Fruit fly (Drosophila melanogaster) whole organism, embryonic: ENCODE results near the gene CG14568.

Experiments
- Adf1 ChIP-seq: fragments of 200-800 bp; sonication (Bioruptor generic); IDR thresholded peaks from 2 replicates; pipeline ENCODE4 v1.3.6; 2022; ENCODE audit warnings: missing biosample characterization, missing genetic modification characterization
- Atf-2 ChIP-seq: fragments of 200-800 bp; sonication (Bioruptor generic); optimal IDR thresholded peaks from 2 replicates; lab custom pipeline; 2016; ENCODE audit warnings: missing biosample characterization, missing genetic modification characterization
- CG10147 ChIP-seq: fragments of 200-800 bp; sonication (Bioruptor generic); optimal IDR thresholded peaks from 2 replicates; lab custom pipeline; 2019; ENCODE audit warnings: missing biosample characterization, mild to moderate bottlenecking, missing genetic modification characterization, moderate library complexity
- CG13296 ChIP-seq: fragments of 200-800 bp; sonication (Bioruptor generic); optimal IDR thresholded peaks from 3 replicates; lab custom pipeline; 2018; ENCODE audit warnings: missing biosample characterization, mild to moderate bottlenecking, missing genetic modification characterization
- CG14710 ChIP-seq: fragments of 200-800 bp; sonication (Bioruptor generic); optimal IDR thresholded peaks from 3 replicates; lab custom pipeline; 2019; ENCODE audit warnings: missing biosample characterization, mild to moderate bottlenecking, missing genetic modification characterization, moderate library complexity
- CG14860 ChIP-seq: fragments of 200-800 bp; sonication (Bioruptor generic); IDR thresholded peaks from 3 replicates; pipeline ENCODE4 v1.3.6; 2022; ENCODE audit warnings: missing biosample characterization, missing genetic modification characterization; ENCODE audit not compliant: partially characterized antibody
- CG15696 ChIP-seq: fragments of 200-800 bp; sonication (Bioruptor generic); optimal IDR thresholded peaks from 2 replicates; lab custom pipeline; 2019; ENCODE audit warnings: missing biosample characterization, mild to moderate bottlenecking, missing genetic modification characterization, moderate library complexity
- CG16863 ChIP-seq: fragments of 200-800 bp; sonication (Bioruptor generic); optimal IDR thresholded peaks from 3 replicates; lab custom pipeline; 2016; ENCODE audit warnings: missing biosample characterization, missing genetic modification characterization
- CG17385 ChIP-seq: fragments of 200-800 bp; sonication (Bioruptor generic); optimal IDR thresholded peaks from 3 replicates; lab custom pipeline; 2018; ENCODE audit warnings: missing biosample characterization, mild to moderate bottlenecking, missing genetic modification characterization
- CG18011 ChIP-seq: fragments of 200-800 bp; sonication (Bioruptor generic); optimal IDR thresholded peaks from 2 replicates; lab custom pipeline; 2017; ENCODE audit warnings: missing biosample characterization, missing genetic modification characterization, mild to moderate bottlenecking, moderate library complexity, missing genotype
- CG2202 ChIP-seq: fragments of 200-800 bp; sonication (Bioruptor generic); optimal IDR thresholded peaks from 2 replicates; lab custom pipeline; 2018; ENCODE audit warnings: missing biosample characterization, mild to moderate bottlenecking, missing genetic modification characterization
- CG31365 ChIP-seq: fragments of 200-800 bp; sonication (Bioruptor generic); optimal IDR thresholded peaks from 2 replicates; lab custom pipeline; 2018; ENCODE audit warnings: missing biosample characterization, mild to moderate bottlenecking, missing genetic modification characterization
- CG32772 ChIP-seq: fragments of 200-800 bp; sonication (Bioruptor generic); IDR thresholded peaks from 2 replicates; pipeline ENCODE4 v1.3.6; 2022; ENCODE audit warnings: missing biosample characterization, missing genetic modification characterization
- CG3281 ChIP-seq: fragments of 200-800 bp; sonication (Bioruptor generic); optimal IDR thresholded peaks from 3 replicates; lab custom pipeline; 2017; ENCODE audit warnings: missing biosample characterization, mild to moderate bottlenecking, missing genetic modification characterization
- CG4328 ChIP-seq: fragments of 200-800 bp; sonication (Bioruptor generic); optimal IDR thresholded peaks from 3 replicates; lab custom pipeline; 2017; ENCODE audit warnings: missing biosample characterization, missing genetic modification reagents, missing genetic modification characterization
- CG4707 ChIP-seq: fragments of 200-800 bp; sonication (Bioruptor generic); optimal IDR thresholded peaks from 2 replicates; lab custom pipeline; 2018; ENCODE audit warnings: missing biosample characterization, mild to moderate bottlenecking, missing genetic modification characterization, moderate library complexity
- CG5180 ChIP-seq: fragments of 200-800 bp; sonication (Bioruptor generic); optimal IDR thresholded peaks from 3 replicates; lab custom pipeline; 2017; ENCODE audit warnings: missing biosample characterization, missing genetic modification characterization, mild to moderate bottlenecking, moderate library complexity, missing genetic modification reagents
- CG6272 ChIP-seq: fragments of 200-800 bp; sonication (Bioruptor generic); IDR thresholded peaks from 2 replicates; pipeline ENCODE4 v1.3.6; 2022; ENCODE audit warnings: missing biosample characterization, missing genetic modification characterization
- CG8089 ChIP-seq: fragments of 200-800 bp; sonication (Bioruptor generic); optimal IDR thresholded peaks from 3 replicates; lab custom pipeline; 2016; ENCODE audit warnings: missing biosample characterization, missing genetic modification characterization
- CG8924 ChIP-seq: fragments of 200-800 bp; optimal IDR thresholded peaks from 3 replicates; lab custom pipeline; 2019; ENCODE audit warnings: missing biosample characterization, mild to moderate bottlenecking, missing genetic modification characterization, moderate library complexity
- CG9437 ChIP-seq: fragments of 200-800 bp; sonication (Bioruptor generic); optimal IDR thresholded peaks from 2 replicates; lab custom pipeline; 2018; ENCODE audit warnings: missing biosample characterization, mild to moderate bottlenecking, missing genetic modification characterization
- D19A ChIP-seq: fragments of 200-800 bp; optimal IDR thresholded peaks from 3 replicates; lab custom pipeline; 2019; ENCODE audit warnings: missing biosample characterization, mild to moderate bottlenecking, missing genetic modification characterization, moderate library complexity
- Dad ChIP-seq: fragments of 200-800 bp; sonication (Bioruptor generic); optimal IDR thresholded peaks from 3 replicates; lab custom pipeline; 2016; ENCODE audit warnings: missing biosample characterization, missing genetic modification characterization
- Doc2 ChIP-seq: fragments of 200-800 bp; sonication (Bioruptor generic); IDR thresholded peaks from 2 replicates; pipeline ENCODE4 v1.3.6; 2022; ENCODE audit warnings: missing biosample characterization, missing genetic modification characterization
- Eip74EF ChIP-seq, 2 experiments: fragments of 200-800 bp in 1 of 2; fragments of >200 bp in 1 of 2; sonication (Bioruptor generic) in 1 of 2; optimal IDR thresholded peaks; 2 replicates each; lab custom pipeline; 2017 to 2019; ENCODE audit warnings: missing biosample characterization in 2 of 2, missing genetic modification characterization in 2 of 2, mild to moderate bottlenecking in 1 of 2, moderate library complexity in 1 of 2
- Gsc ChIP-seq: fragments of 200-800 bp; sonication (Bioruptor generic); IDR thresholded peaks from 2 replicates; pipeline ENCODE4 v1.3.6; 2022; ENCODE audit warnings: missing biosample characterization, missing genetic modification characterization
- Hr51 ChIP-seq, 2 experiments: fragments of 200-800 bp; sonication (Bioruptor generic); optimal IDR thresholded peaks; 2 replicates in 1 of 2; 3 replicates in 1 of 2; lab custom pipeline; 2016 to 2018; ENCODE audit warnings: missing biosample characterization in 2 of 2, missing genetic modification characterization in 2 of 2, mild to moderate bottlenecking in 1 of 2, moderate library complexity in 1 of 2
- MESR4 ChIP-seq: fragments of 200-800 bp; sonication (Bioruptor generic); optimal IDR thresholded peaks from 2 replicates; lab custom pipeline; 2018; ENCODE audit warnings: missing biosample characterization, mild to moderate bottlenecking, missing genetic modification characterization, moderate library complexity
- Med ChIP-seq: fragments of 200-800 bp; sonication (Bioruptor generic); peaks from one replicate; lab custom pipeline; 2016; ENCODE audit warnings: missing biosample characterization, missing genetic modification characterization, mild to moderate bottlenecking, inconsistent platforms, moderate library complexity
- NC2α ChIP-seq: fragments of 200-800 bp; sonication (Bioruptor generic); optimal IDR thresholded peaks from 2 replicates; lab custom pipeline; 2016; ENCODE audit warnings: missing biosample characterization, missing genetic modification characterization
- NC2β ChIP-seq: fragments of 200-800 bp; sonication (Bioruptor generic); optimal IDR thresholded peaks from 2 replicates; lab custom pipeline; 2016; ENCODE audit warnings: missing biosample characterization, missing genetic modification characterization
- NfI ChIP-seq: fragments of 200-800 bp; sonication (Bioruptor generic); optimal IDR thresholded peaks from 3 replicates; lab custom pipeline; 2018; ENCODE audit warnings: missing biosample characterization, mild to moderate bottlenecking, missing genetic modification characterization, moderate library complexity
- Oaz ChIP-seq: fragments of 200-800 bp; sonication (Bioruptor generic); IDR thresholded peaks from 2 replicates; pipeline ENCODE4 v1.3.6; 2022; ENCODE audit warnings: missing biosample characterization, missing genetic modification characterization
- Oli ChIP-seq: fragments of 200-800 bp; sonication (Bioruptor generic); optimal IDR thresholded peaks from 2 replicates; lab custom pipeline; 2018; ENCODE audit warnings: missing biosample characterization, mild to moderate bottlenecking, missing genetic modification characterization, moderate library complexity
- Opbp ChIP-seq: fragments of 200-800 bp; sonication (Bioruptor generic); IDR thresholded peaks from 3 replicates; pipeline ENCODE4 v1.3.6; 2022; ENCODE audit warnings: missing biosample characterization, missing genetic modification characterization; ENCODE audit not compliant: partially characterized antibody
- Poxn ChIP-seq: fragments of 200-800 bp; sonication (Bioruptor generic); IDR thresholded peaks from 2 replicates; pipeline ENCODE4 v1.3.6; 2022; ENCODE audit warnings: missing biosample characterization, missing genetic modification characterization
- Xrp1 ChIP-seq: fragments of 200-800 bp; sonication (Bioruptor generic); IDR thresholded peaks from 2 replicates; pipeline ENCODE4 v1.3.6; 2022; ENCODE audit warnings: missing biosample characterization, missing genetic modification characterization
- abd-A ChIP-seq: fragments of 200-800 bp; sonication (Bioruptor generic); optimal IDR thresholded peaks from 3 replicates; lab custom pipeline; 2019; ENCODE audit warnings: missing biosample characterization, mild to moderate bottlenecking, missing genetic modification characterization, moderate library complexity
- bab2 ChIP-seq: fragments of 200-800 bp; sonication (Bioruptor generic); optimal IDR thresholded peaks from 2 replicates; lab custom pipeline; 2016; ENCODE audit warnings: missing biosample characterization, missing genetic modification characterization
- dmrt11E ChIP-seq: fragments of 200-800 bp; sonication (Bioruptor generic); optimal IDR thresholded peaks from 3 replicates; lab custom pipeline; 2018; ENCODE audit warnings: missing biosample characterization, mild to moderate bottlenecking, missing genetic modification characterization, moderate library complexity
- fd64A ChIP-seq: fragments of 200-800 bp; sonication (Bioruptor generic); optimal IDR thresholded peaks from 3 replicates; lab custom pipeline; 2018; ENCODE audit warnings: missing biosample characterization, mild to moderate bottlenecking, missing genetic modification characterization
- fu2 ChIP-seq: fragments of 200-800 bp; sonication (Bioruptor generic); optimal IDR thresholded peaks from 2 replicates; lab custom pipeline; 2016; ENCODE audit warnings: missing biosample characterization, missing genetic modification characterization
- ind ChIP-seq: fragments of 200-800 bp; sonication (Bioruptor generic); optimal IDR thresholded peaks from 3 replicates; lab custom pipeline; 2016; ENCODE audit warnings: missing biosample characterization, missing genetic modification characterization
- kah ChIP-seq: fragments of 200-800 bp; sonication (Bioruptor generic); optimal IDR thresholded peaks from 2 replicates; lab custom pipeline; 2018; ENCODE audit warnings: missing biosample characterization, mild to moderate bottlenecking, missing genetic modification characterization
- kay ChIP-seq: fragments of 200-800 bp; sonication (Bioruptor generic); optimal IDR thresholded peaks from 2 replicates; lab custom pipeline; 2016; ENCODE audit warnings: missing biosample characterization, missing genetic modification characterization
- nau ChIP-seq: fragments of 200-800 bp; sonication (Bioruptor generic); optimal IDR thresholded peaks from 3 replicates; lab custom pipeline; 2017; ENCODE audit warnings: missing biosample characterization, mild to moderate bottlenecking, missing genetic modification characterization, missing genetic modification reagents
- pnt ChIP-seq: fragments of 200-800 bp; sonication (Bioruptor generic); optimal IDR thresholded peaks from 3 replicates; lab custom pipeline; 2016; ENCODE audit warnings: missing biosample characterization, missing genetic modification characterization
- pzg ChIP-seq: fragments of 200-800 bp; sonication (Bioruptor generic); optimal IDR thresholded peaks from 3 replicates; lab custom pipeline; 2018; ENCODE audit warnings: missing biosample characterization, mild to moderate bottlenecking, missing genetic modification characterization, moderate library complexity
- row ChIP-seq: fragments of 200-800 bp; sonication (Bioruptor generic); IDR thresholded peaks from 3 replicates; pipeline ENCODE4 v1.3.6; 2022; ENCODE audit warnings: missing biosample characterization, missing genetic modification characterization
- scrt ChIP-seq: fragments of 200-800 bp; sonication (Bioruptor generic); optimal IDR thresholded peaks from 2 replicates; lab custom pipeline; 2018; ENCODE audit warnings: missing biosample characterization, mild to moderate bottlenecking, missing genetic modification characterization, moderate library complexity
- slou ChIP-seq: fragments of 200-800 bp; sonication (Bioruptor generic); optimal IDR thresholded peaks from 3 replicates; lab custom pipeline; 2016; ENCODE audit warnings: missing biosample characterization, missing genetic modification characterization

Gene CG14568

DNA sequence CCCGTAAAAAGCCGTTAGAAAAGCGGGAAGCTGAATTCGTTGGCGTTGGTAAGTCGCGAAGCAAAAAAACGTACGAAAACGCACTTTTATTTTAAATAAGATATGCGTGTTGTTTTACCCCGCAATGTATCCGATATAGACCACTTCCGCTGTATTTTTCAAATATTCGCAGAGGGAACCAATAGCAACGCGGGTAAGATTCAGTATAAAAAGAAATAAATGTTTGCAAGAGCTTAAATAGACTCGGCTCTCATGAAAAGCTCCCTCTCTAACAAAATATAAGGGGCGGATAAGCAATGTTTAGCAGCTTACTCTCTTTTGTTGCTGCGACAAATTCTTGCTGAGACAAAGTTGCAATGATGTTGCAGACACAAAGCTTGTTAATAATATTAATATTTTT, 37.0 kb upstream of the CG14568 start, which contains the start of gene Syn1 (continued):
- TF ChIP-seq CG31365 (tag; lab: Kevin White, UChicago) (no peak), CG8089 (GFP tag; lab: Kevin White, UChicago) (no peak), Hr51 (GFP tag; optimal IDR thresholded peaks at IDR 0.05; lab: Kevin White, UChicago) (no peak), kay (GFP tag; lab: Kevin White, UChicago) (no peak), Eip74EF (GFP tag; optimal IDR thresholded peaks at IDR 0.05; lab: Kevin White, UChicago) (peak in 1 of 2 experiments; percentile 49), CG13296 (GFP tag; lab: Kevin White, UChicago) (no peak), pzg (GFP tag; lab: Kevin White, UChicago) (no peak), ind (no peak), Adf1 (GFP tag; lab: Robert Waterston, UW) (no peak), nau (GFP tag; lab: Kevin White, UChicago) (no peak), Atf-2 (GFP tag; lab: Kevin White, UChicago) (no peak), row (GFP tag; lab: Robert Waterston, UW) (no peak), bab2 (no peak), CG10147 (GFP tag; lab: Kevin White, UChicago) (no peak), CG32772 (GFP tag; lab: Robert Waterston, UW) (no peak), Gsc (no peak), CG17385 (no peak), CG4328 (GFP tag; lab: Kevin White, UChicago) (no peak), CG18011 (GFP tag; lab: Kevin White, UChicago) (no peak), NC2α (GFP tag; lab: Kevin White, UChicago) (no peak), Med (GFP tag; lab: Kevin White, UChicago) (peak; percentile 84), scrt (peak; percentile 9), NfI (no peak), CG5180 (GFP tag; lab: Kevin White, UChicago) (no peak), Opbp (GFP tag; lab: Robert Waterston, UW) (0 out of 3 replicates have a peak, but pooled peaks have one; percentile 10), dmrt11E (tag; lab: Kevin White, UChicago) (no peak), Poxn (GFP tag; lab: Robert Waterston, UW) (no peak), CG4707 (GFP tag; lab: Kevin White, UChicago) (no peak), CG14860 (GFP tag; lab: Robert Waterston, UW) (no peak), MESR4 (GFP tag; lab: Kevin White, UChicago) (no peak), fd64A (GFP tag; lab: Kevin White, UChicago) (no peak), CG9437 (GFP tag; lab: Kevin White, UChicago) (no peak), fu2 (GFP tag; lab: Kevin White, UChicago) (no peak), Oaz (no peak), CG15696 (no peak), Doc2 (GFP tag; lab: Robert Waterston, UW) (no peak), D19A (tag; lab: Kevin White, UChicago) (no peak), Dad (no peak), kah (GFP tag; lab: Kevin White, UChicago) (no peak), Oli (tag; lab: Kevin White, UChicago) (no peak), pnt (GFP tag; lab: Kevin White, UChicago) (no peak), CG6272 (GFP tag; lab: Robert Waterston, UW) (no peak), CG8924 (tag; lab: Kevin White, UChicago) (no peak), slou (no peak), CG16863 (GFP tag; lab: Kevin White, UChicago) (no peak), CG2202 (tag; lab: Kevin White, UChicago) (no peak), NC2β (GFP tag; lab: Kevin White, UChicago) (no peak), abd-A (tag; lab: Kevin White, UChicago) (no peak), CG3281 (GFP tag; lab: Kevin White, UChicago) (peak; percentile 35), CG14710 (tag; lab: Kevin White, UChicago) (no peak), Xrp1 (GFP tag; lab: Robert Waterston, UW) (no peak)
